Fruit fly (Drosophila melanogaster): Measurements from ENCODE around the gene Wdr82.

Gene Wdr82

DNA sequence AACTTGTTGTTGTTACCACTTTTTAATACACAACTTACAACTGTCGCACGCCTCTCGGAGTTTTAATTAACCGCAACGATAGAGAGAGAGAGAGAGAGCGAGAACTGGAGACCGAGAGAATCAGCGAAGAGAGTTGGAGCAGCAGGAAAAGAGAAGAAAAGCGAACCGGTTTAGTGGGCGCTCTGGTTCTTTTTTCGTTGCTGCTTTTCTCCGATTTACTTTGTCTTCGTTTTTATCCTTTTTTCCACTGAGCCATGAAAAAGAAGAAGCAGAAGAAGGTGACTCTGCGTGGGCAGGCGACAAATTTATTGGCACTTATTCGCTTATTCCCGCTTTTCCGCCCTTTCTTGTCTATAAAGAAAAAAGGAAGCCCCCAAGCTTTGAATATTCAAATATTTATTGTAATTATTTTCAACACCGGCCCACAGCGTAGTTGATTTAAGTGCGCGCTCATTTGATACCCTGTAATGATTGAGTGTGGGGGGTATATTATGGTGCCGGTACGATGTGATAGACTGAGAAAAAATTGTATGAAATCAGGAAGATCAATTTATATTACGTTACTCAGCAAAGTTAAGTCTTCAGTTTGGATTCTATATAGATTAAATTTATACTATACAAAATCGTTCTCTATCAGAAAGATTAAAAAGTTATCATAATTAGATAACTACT, 46.1 kb downstream of the Wdr82 start (continued):
- TF ChIP-seq PHDP (tag; optimal IDR thresholded peaks at IDR 0.05) = peak; percentile 11
- no peak for TF ChIP-seq gsb (GFP tag; IDR thresholded peaks at IDR 0.05)
- TF ChIP-seq eyg (GFP tag; optimal IDR thresholded peaks at IDR 0.05) = no peak
- TF ChIP-seq ssp (GFP tag; IDR thresholded peaks at IDR 0.05) = no peak
- peak; percentile 31; the same call in 1 of the 2 replicates for TF ChIP-seq chm (GFP tag; IDR thresholded peaks at IDR 0.05)
- TF ChIP-seq Oaz (GFP tag; IDR thresholded peaks at IDR 0.05) = no peak
- no peak for TF ChIP-seq CG9609 (GFP tag; optimal IDR thresholded peaks at IDR 0.05)
- no peak for TF ChIP-seq CG16779 (GFP tag; IDR thresholded peaks at IDR 0.05)
- TF ChIP-seq CG8478 (optimal IDR thresholded peaks at IDR 0.05) = no peak
- TF ChIP-seq ci (GFP tag; IDR thresholded peaks at IDR 0.05) = no peak
- TF ChIP-seq CG33557 (GFP tag; optimal IDR thresholded peaks at IDR 0.05) = no peak
- no peak for TF ChIP-seq pita (GFP tag; optimal IDR thresholded peaks at IDR 0.05)
- TF ChIP-seq CG12659 (GFP tag; optimal IDR thresholded peaks at IDR 0.05) = peak; percentile 3
- no peak for TF ChIP-seq Pdp1 (GFP tag; optimal IDR thresholded peaks at IDR 0.05)
- no peak for TF ChIP-seq lilli (GFP tag; optimal IDR thresholded peaks at IDR 0.05)
- no peak for TF ChIP-seq CG13287 (GFP tag; IDR thresholded peaks at IDR 0.05; ENCODE audit: partially characterized antibody)
- no peak for TF ChIP-seq CG10565 (GFP tag; optimal IDR thresholded peaks at IDR 0.05)
- no peak for TF ChIP-seq CG10366 (GFP tag; IDR thresholded peaks at IDR 0.05)
- TF ChIP-seq CG4424 (GFP tag; optimal IDR thresholded peaks at IDR 0.05) = no peak
- no peak for TF ChIP-seq Lim3 (GFP tag; IDR thresholded peaks at IDR 0.05)
- no peak for TF ChIP-seq CG3838 (GFP tag; optimal IDR thresholded peaks at IDR 0.05)
- no peak for TF ChIP-seq insv (GFP tag; optimal IDR thresholded peaks at IDR 0.05)
- no peak for TF ChIP-seq hth (optimal IDR thresholded peaks at IDR 0.05)
- TF ChIP-seq CG31388 (GFP tag; optimal IDR thresholded peaks at IDR 0.05) = no peak
- TF ChIP-seq MTF-1 (GFP tag; optimal IDR thresholded peaks at IDR 0.05; ENCODE audit: borderline replicate concordance) = no peak
- TF ChIP-seq CG10959 (GFP tag; IDR thresholded peaks at IDR 0.05) = no peak
- TF ChIP-seq vfl (GFP tag; optimal IDR thresholded peaks at IDR 0.05) = no peak
- peak; percentile 34 for TF ChIP-seq CG11504 (tag; optimal IDR thresholded peaks at IDR 0.05)
- no peak for TF ChIP-seq CrebB (tag; optimal IDR thresholded peaks at IDR 0.05)
- peak; percentile 8 for TF ChIP-seq grau (tag; optimal IDR thresholded peaks at IDR 0.05)
- TF ChIP-seq sob (GFP tag; IDR thresholded peaks at IDR 0.05) = no peak
- no peak for TF ChIP-seq CG15696 (tag; optimal IDR thresholded peaks at IDR 0.05)
- TF ChIP-seq CG3847 (GFP tag; IDR thresholded peaks at IDR 0.05) = no peak
- TF ChIP-seq CTCF (GFP tag; optimal IDR thresholded peaks at IDR 0.05) = no peak
- no peak for TF ChIP-seq unc-4 (GFP tag; IDR thresholded peaks at IDR 0.05; ENCODE audit: partially characterized antibody)
- TF ChIP-seq CG18619 (GFP tag; optimal IDR thresholded peaks at IDR 0.05) = no peak
- TF ChIP-seq Hsf (GFP tag; optimal IDR thresholded peaks at IDR 0.05) = no peak
- no peak for TF ChIP-seq hbn (GFP tag; IDR thresholded peaks at IDR 0.05; ENCODE audit: partially characterized antibody)
- TF ChIP-seq Nf-YC (tag; optimal IDR thresholded peaks at IDR 0.05) = no peak
- TF ChIP-seq CG11560 (tag; IDR thresholded peaks at IDR 0.05) = no peak
- TF ChIP-seq gcm (GFP tag; optimal IDR thresholded peaks at IDR 0.05) = no peak
- no peak for TF ChIP-seq stc (GFP tag; IDR thresholded peaks at IDR 0.05)
- TF ChIP-seq Sox102F (GFP tag; optimal IDR thresholded peaks at IDR 0.05) = peak; percentile 13
- TF ChIP-seq Stat92E (GFP tag; optimal IDR thresholded peaks at IDR 0.05) = no peak
- TF ChIP-seq shn (GFP tag; optimal IDR thresholded peaks at IDR 0.05) = no peak
- TF ChIP-seq dysf (GFP tag; IDR thresholded peaks at IDR 0.05) = no peak
- no peak for TF ChIP-seq CG11398 (GFP tag; optimal IDR thresholded peaks at IDR 0.05)
- TF ChIP-seq yki (optimal IDR thresholded peaks at IDR 0.05) = peak; percentile 14
- no peak for TF ChIP-seq pzg (GFP tag; optimal IDR thresholded peaks at IDR 0.05)
- TF ChIP-seq pum (GFP tag; optimal IDR thresholded peaks at IDR 0.05) = no peak
- TF ChIP-seq Hmx (GFP tag; optimal IDR thresholded peaks at IDR 0.05) = no peak
- TF ChIP-seq CG30431 (GFP tag; optimal IDR thresholded peaks at IDR 0.05) = no peak

Measured in whole organism, embryonic.